Fruit fly (Drosophila melanogaster): ENCODE measurements around the gene Prx1.
A peak's percentile ranks its signal among the peaks of the same experiment; 100 is the strongest.

Prx1 gene

dm6 chr3L:15208695-15209450, 1.2 kb downstream of the Prx1 start (continued):
- TF ChIP-seq ss (GFP tag; optimal IDR thresholded peaks at IDR 0.05) (peak; percentile 13 to 69), fkh (GFP tag; optimal IDR thresholded peaks at IDR 0.05) (no peak), Blimp-1 (GFP tag; optimal IDR thresholded peaks at IDR 0.05) (peak; percentile 59), fd59A (GFP tag; optimal IDR thresholded peaks at IDR 0.05) (no peak), Sox102F (GFP tag; optimal IDR thresholded peaks at IDR 0.05) (no peak), CG6808 (GFP tag; optimal IDR thresholded peaks at IDR 0.05) (peak; percentile 70), CG8632 (GFP tag; optimal IDR thresholded peaks at IDR 0.05) (peak; percentile 76), CG1621 (tag; optimal IDR thresholded peaks at IDR 0.05) (no peak), acj6 (GFP tag; optimal IDR thresholded peaks at IDR 0.05) (peak; percentile 28), CG3919 (GFP tag; optimal IDR thresholded peaks at IDR 0.05) (peak; percentile 73), CG15336 (GFP tag; IDR thresholded peaks at IDR 0.05) (no peak), lz (GFP tag; optimal IDR thresholded peaks at IDR 0.05) (no peak), Sox14 (GFP tag; optimal IDR thresholded peaks at IDR 0.05) (no peak), salr (GFP tag; optimal IDR thresholded peaks at IDR 0.05) (no peak), CG4318 (GFP tag; optimal IDR thresholded peaks at IDR 0.05) (no peak), CG6854 (GFP tag; optimal IDR thresholded peaks at IDR 0.05) (peak; percentile 25), Met (GFP tag; optimal IDR thresholded peaks at IDR 0.05) (peak; percentile 43), CG6276 (GFP tag; optimal IDR thresholded peaks at IDR 0.05) (no peak), CG16779 (tag; optimal IDR thresholded peaks at IDR 0.05) (peak; percentile 24), pdm3 (GFP tag; optimal IDR thresholded peaks at IDR 0.05) (peak; percentile 9), CG11902 (GFP tag; optimal IDR thresholded peaks at IDR 0.05) (peak; percentile 64), svp (GFP tag) (peak; percentile 74), Ets96B (tag; optimal IDR thresholded peaks at IDR 0.05) (peak; percentile 65), eg (GFP tag; IDR thresholded peaks at IDR 0.05) (no peak), CG32006 (GFP tag; optimal IDR thresholded peaks at IDR 0.05) (peak; percentile 40), achi (GFP tag; optimal IDR thresholded peaks at IDR 0.05) (peak; percentile 52), topi (GFP tag; optimal IDR thresholded peaks at IDR 0.05) (peak; percentile 25), CG8319 (GFP tag; optimal IDR thresholded peaks at IDR 0.05) (no peak), CG7368 (GFP tag; optimal IDR thresholded peaks at IDR 0.05) (peak; percentile 50), Eip75B (GFP tag; optimal IDR thresholded peaks at IDR 0.05) (no peak), dsx (GFP tag; optimal IDR thresholded peaks at IDR 0.05; ENCODE audit: poor library complexity, severe bottlenecking) (peak; percentile 54), Smox (GFP tag; optimal IDR thresholded peaks at IDR 0.05) (no peak), Lpt (GFP tag; optimal IDR thresholded peaks at IDR 0.05) (no peak), Eip78C (GFP tag) (peak; percentile 63), CG6792 (GFP tag; optimal IDR thresholded peaks at IDR 0.05) (peak; percentile 61), dac (GFP tag; optimal IDR thresholded peaks at IDR 0.05) (no peak), Ets21C (GFP tag; optimal IDR thresholded peaks at IDR 0.05) (no peak), Hr39 (GFP tag; optimal IDR thresholded peaks at IDR 0.05) (peak; percentile 15)

dm6 chr3L:15211845-15212619, 4.4 kb downstream of the Prx1 start:
- TF ChIP-seq Sox102F (GFP tag; optimal IDR thresholded peaks at IDR 0.05), result peak; percentile 66
- peak; percentile 44 for TF ChIP-seq CG16779 (tag; optimal IDR thresholded peaks at IDR 0.05)
- TF ChIP-seq CG7368 (GFP tag; optimal IDR thresholded peaks at IDR 0.05), result peak; percentile 58
- peak; percentile 56 for TF ChIP-seq CG15336 (GFP tag; IDR thresholded peaks at IDR 0.05)
- TF ChIP-seq salr (GFP tag; optimal IDR thresholded peaks at IDR 0.05), result peak in 1 of 2 experiments; percentile 83
- TF ChIP-seq CG3032 (tag; optimal IDR thresholded peaks at IDR 0.05), result peak; percentile 87
- TF ChIP-seq CG32006 (GFP tag; optimal IDR thresholded peaks at IDR 0.05), result peak; percentile 76
- TF ChIP-seq Eip78C (GFP tag), result peak; percentile 98
- TF ChIP-seq CG11294 (GFP tag; IDR thresholded peaks at IDR 0.05), result no peak
- peak; percentile 86 for TF ChIP-seq CG3919 (GFP tag; optimal IDR thresholded peaks at IDR 0.05)
- peak; percentile 29 for TF ChIP-seq fd85E (GFP tag; optimal IDR thresholded peaks at IDR 0.05)
- TF ChIP-seq CG9139 (GFP tag; optimal IDR thresholded peaks at IDR 0.05), result peak; percentile 77
- TF ChIP-seq Met (GFP tag; optimal IDR thresholded peaks at IDR 0.05), result peak; percentile 89
- peak; percentile 67 for TF ChIP-seq net (GFP tag; optimal IDR thresholded peaks at IDR 0.05)
- TF ChIP-seq CG1621 (tag; optimal IDR thresholded peaks at IDR 0.05), result peak; percentile 54
- peak; percentile 74 for TF ChIP-seq Sox15 (GFP tag; optimal IDR thresholded peaks at IDR 0.05)
- TF ChIP-seq CG31627 (GFP tag; optimal IDR thresholded peaks at IDR 0.05), result peak; percentile 79
- TF ChIP-seq spab (GFP tag; optimal IDR thresholded peaks at IDR 0.05), result peak; percentile 81
- peak; percentile 84 for TF ChIP-seq fd59A (GFP tag; optimal IDR thresholded peaks at IDR 0.05)
- peak; percentile 83 for TF ChIP-seq CG8632 (GFP tag; optimal IDR thresholded peaks at IDR 0.05)
- TF ChIP-seq Gug (GFP tag; IDR thresholded peaks at IDR 0.05), result no peak
- peak; percentile 72 for TF ChIP-seq CG11902 (GFP tag; optimal IDR thresholded peaks at IDR 0.05)
- TF ChIP-seq Lpt (GFP tag; optimal IDR thresholded peaks at IDR 0.05), result peak; percentile 51

Data from whole organism, prepupa.